Fruit fly (Drosophila melanogaster) whole organism, embryonic: ENCODE results near the gene CG31525.

Experiments used
- Antp ChIP-seq: fragments of 200-800 bp; sonication (Bioruptor generic); optimal IDR thresholded peaks from 3 replicates; lab custom pipeline; 2016; ENCODE audit warnings: missing biosample characterization, missing genetic modification characterization
- BtbVII ChIP-seq: fragments of 200-800 bp; sonication (Bioruptor generic); optimal IDR thresholded peaks from 3 replicates; lab custom pipeline; 2017; ENCODE audit warnings: missing biosample characterization, mild to moderate bottlenecking, missing genetic modification characterization
- CG11398 ChIP-seq: fragments of 200-800 bp; sonication (Bioruptor generic); optimal IDR thresholded peaks from 2 replicates; lab custom pipeline; 2016; ENCODE audit warnings: missing biosample characterization, missing genetic modification characterization
- CG12299 ChIP-seq: fragments of 200-800 bp; sonication (Bioruptor generic); optimal IDR thresholded peaks from 2 replicates; lab custom pipeline; 2018; ENCODE audit warnings: missing biosample characterization, mild to moderate bottlenecking, missing genetic modification characterization
- CG13775 ChIP-seq: fragments of 200-800 bp; sonication (Bioruptor generic); optimal IDR thresholded peaks from 3 replicates; lab custom pipeline; 2017; ENCODE audit warnings: missing biosample characterization, mild to moderate bottlenecking, missing genetic modification characterization
- CG4424 ChIP-seq: fragments of 200-800 bp; sonication (Bioruptor generic); optimal IDR thresholded peaks from 3 replicates; lab custom pipeline; 2016; ENCODE audit warnings: missing biosample characterization, missing genetic modification characterization
- CG7372 ChIP-seq: fragments of 200-800 bp; sonication (Bioruptor generic); IDR thresholded peaks from 2 replicates; pipeline ENCODE4 v1.3.6; 2022; ENCODE audit warnings: missing biosample characterization, missing genetic modification characterization
- CG7556 ChIP-seq: fragments of 200-800 bp; sonication (Bioruptor generic); optimal IDR thresholded peaks from 2 replicates; lab custom pipeline; 2017; ENCODE audit warnings: missing biosample characterization, mild to moderate bottlenecking, missing genetic modification characterization
- CG7745 ChIP-seq: fragments of 200-800 bp; sonication (Bioruptor generic); optimal IDR thresholded peaks from 2 replicates; lab custom pipeline; 2018; ENCODE audit warnings: missing biosample characterization, mild to moderate bottlenecking, missing genetic modification characterization, moderate library complexity
- CG9437 ChIP-seq: fragments of 200-800 bp; sonication (Bioruptor generic); optimal IDR thresholded peaks from 2 replicates; lab custom pipeline; 2018; ENCODE audit warnings: missing biosample characterization, mild to moderate bottlenecking, missing genetic modification characterization
- Sox102F ChIP-seq: fragments of 200-800 bp; sonication (Bioruptor generic); optimal IDR thresholded peaks from 2 replicates; lab custom pipeline; 2018; ENCODE audit warnings: missing biosample characterization, mild to moderate bottlenecking, missing genetic modification characterization, moderate library complexity
- pb ChIP-seq: fragments of 200-800 bp; sonication (Bioruptor generic); optimal IDR thresholded peaks from 3 replicates; lab custom pipeline; 2016; ENCODE audit warnings: missing biosample characterization, missing genetic modification characterization
- trh ChIP-seq: fragments of 200-800 bp; sonication (Bioruptor generic); optimal IDR thresholded peaks from 2 replicates; lab custom pipeline; 2016; ENCODE audit warnings: missing biosample characterization, missing genetic modification characterization
- vfl ChIP-seq: fragments of 200-800 bp; sonication (Bioruptor generic); optimal IDR thresholded peaks from 2 replicates; lab custom pipeline; 2016; ENCODE audit warnings: missing biosample characterization, missing genetic modification characterization

DNA sequence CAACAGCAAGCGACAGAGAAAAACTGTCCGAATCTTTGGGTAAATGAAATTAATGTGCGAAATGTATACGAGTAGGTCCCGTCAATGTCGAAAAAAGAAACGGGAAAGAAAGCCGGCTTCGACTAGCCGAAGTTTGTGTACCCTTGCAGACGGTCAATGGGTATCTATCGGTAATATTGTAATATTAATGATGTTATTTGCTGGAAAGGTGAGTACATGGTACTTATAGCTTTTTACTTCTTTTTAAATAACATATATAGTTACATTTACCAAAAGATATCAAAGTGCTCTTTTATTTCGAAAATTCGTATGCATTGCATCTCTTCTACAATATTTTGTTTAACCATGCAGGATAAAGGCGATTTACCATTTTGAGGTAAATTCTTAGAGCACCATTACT, 49.2 kb downstream of the CG31525 start:
- TF ChIP-seq CG7556 (GFP tag; lab: Kevin White, UChicago) (no peak), CG7372 (GFP tag; lab: Robert Waterston, UW) (no peak), trh (no peak), CG11398 (GFP tag; lab: Kevin White, UChicago) (no peak), CG4424 (GFP tag; lab: Kevin White, UChicago) (no peak), vfl (GFP tag; lab: Kevin White, UChicago) (no peak), CG13775 (GFP tag; lab: Kevin White, UChicago) (no peak), CG7745 (no peak), Sox102F (GFP tag; lab: Kevin White, UChicago) (no peak), Antp (no peak), BtbVII (GFP tag; lab: Kevin White, UChicago) (no peak), CG9437 (no peak), pb (GFP tag; lab: Kevin White, UChicago) (no peak), CG12299 (no peak)
